Fruit fly (Drosophila melanogaster) whole organism, embryonic: ENCODE results near the gene CG11892.

Experiments used
- Aef1 ChIP-seq: fragments of 200-800 bp; sonication (Bioruptor generic); IDR thresholded peaks from 3 replicates; pipeline ENCODE4 v1.3.6; 2022; ENCODE audit warnings: missing biosample characterization, missing genetic modification characterization
- B-H1 ChIP-seq: fragments of 200-800 bp; sonication (Bioruptor generic); IDR thresholded peaks from 3 replicates; pipeline ENCODE4 v1.3.6; 2022; ENCODE audit warnings: missing biosample characterization, missing genetic modification characterization
- BtbVII ChIP-seq: fragments of 200-800 bp; sonication (Bioruptor generic); optimal IDR thresholded peaks from 3 replicates; lab custom pipeline; 2017; ENCODE audit warnings: missing biosample characterization, mild to moderate bottlenecking, missing genetic modification characterization
- CG1024 ChIP-seq: fragments of 200-800 bp; sonication (Bioruptor generic); IDR thresholded peaks from 2 replicates; pipeline ENCODE4 v1.3.6; 2022; ENCODE audit warnings: missing biosample characterization, missing genetic modification characterization
- CG11093 ChIP-seq: fragments of 200-800 bp; sonication (Bioruptor generic); IDR thresholded peaks from 3 replicates; pipeline ENCODE4 v1.3.6; 2022; ENCODE audit warnings: missing biosample characterization, missing genetic modification characterization
- CG1233 ChIP-seq: fragments of 200-800 bp; sonication (Bioruptor generic); optimal IDR thresholded peaks from 4 replicates; lab custom pipeline; 2018; ENCODE audit warnings: missing biosample characterization, mild to moderate bottlenecking, missing genetic modification characterization
- CG13296 ChIP-seq: fragments of 200-800 bp; sonication (Bioruptor generic); optimal IDR thresholded peaks from 3 replicates; lab custom pipeline; 2018; ENCODE audit warnings: missing biosample characterization, mild to moderate bottlenecking, missing genetic modification characterization
- CG14710 ChIP-seq: fragments of 200-800 bp; sonication (Bioruptor generic); optimal IDR thresholded peaks from 3 replicates; lab custom pipeline; 2019; ENCODE audit warnings: missing biosample characterization, mild to moderate bottlenecking, missing genetic modification characterization, moderate library complexity
- CG15514 ChIP-seq: fragments of 200-800 bp; sonication (Bioruptor generic); optimal IDR thresholded peaks from 3 replicates; lab custom pipeline; 2017; ENCODE audit warnings: missing biosample characterization, missing genetic modification characterization, mild to moderate bottlenecking, moderate library complexity, missing genetic modification reagents
- CG17612 ChIP-seq: fragments of 200-800 bp; sonication (Bioruptor generic); IDR thresholded peaks from 2 replicates; pipeline ENCODE4 v1.3.6; 2022; ENCODE audit warnings: missing biosample characterization, missing genetic modification characterization
- CG3847 ChIP-seq: fragments of 200-800 bp; sonication (Bioruptor generic); IDR thresholded peaks from 2 replicates; pipeline ENCODE4 v1.3.6; 2022; ENCODE audit warnings: missing biosample characterization, missing genetic modification characterization
- CG4328 ChIP-seq: fragments of 200-800 bp; sonication (Bioruptor generic); optimal IDR thresholded peaks from 3 replicates; lab custom pipeline; 2017; ENCODE audit warnings: missing biosample characterization, missing genetic modification reagents, missing genetic modification characterization
- CG4617 ChIP-seq: fragments of 200-800 bp; sonication (Bioruptor generic); optimal IDR thresholded peaks from 3 replicates; lab custom pipeline; 2016; ENCODE audit warnings: missing biosample characterization, missing genetic modification characterization, borderline replicate concordance
- CG6683 ChIP-seq: fragments of 200-800 bp; sonication (Bioruptor generic); optimal IDR thresholded peaks from 2 replicates; lab custom pipeline; 2017; ENCODE audit warnings: missing biosample characterization, mild to moderate bottlenecking, missing genetic modification characterization, missing genetic modification reagents
- CG7839 ChIP-seq: fragments of 200-800 bp; sonication (Bioruptor generic); optimal IDR thresholded peaks from 3 replicates; lab custom pipeline; 2018; ENCODE audit warnings: missing biosample characterization, mild to moderate bottlenecking, missing genetic modification characterization, moderate library complexity
- CG9437 ChIP-seq: fragments of 200-800 bp; sonication (Bioruptor generic); optimal IDR thresholded peaks from 2 replicates; lab custom pipeline; 2018; ENCODE audit warnings: missing biosample characterization, mild to moderate bottlenecking, missing genetic modification characterization
- CHES-1-like ChIP-seq: fragments of 200-800 bp; sonication (Bioruptor generic); optimal IDR thresholded peaks from 2 replicates; lab custom pipeline; 2016; ENCODE audit warnings: missing biosample characterization, missing genetic modification characterization
- CTCF ChIP-seq: fragments of 200-800 bp; sonication (Bioruptor generic); optimal IDR thresholded peaks from 2 replicates; lab custom pipeline; 2017; ENCODE audit warnings: missing biosample characterization, mild to moderate bottlenecking, missing genetic modification characterization, moderate library complexity
- E2f2 ChIP-seq: fragments of 200-800 bp; sonication (Bioruptor generic); IDR thresholded peaks from 2 replicates; pipeline ENCODE4 v1.3.6; 2022; ENCODE audit warnings: missing biosample characterization, missing genetic modification characterization
- Ets65A ChIP-seq: fragments of 200-800 bp; sonication (Bioruptor generic); peaks from one replicate; lab custom pipeline; 2016; ENCODE audit warnings: missing biosample characterization, missing genetic modification characterization
- HLH4C ChIP-seq: fragments of 200-800 bp; sonication (Bioruptor generic); IDR thresholded peaks from 3 replicates; pipeline ENCODE4 v1.3.6; 2022; ENCODE audit warnings: missing biosample characterization, missing genetic modification characterization; ENCODE audit not compliant: partially characterized antibody
- Hmr ChIP-seq: fragments of 200-800 bp; sonication (Bioruptor generic); optimal IDR thresholded peaks from 3 replicates; lab custom pipeline; 2017; ENCODE audit warnings: mild to moderate bottlenecking, missing biosample characterization, missing genetic modification reagents, missing genetic modification characterization
- Hr3 ChIP-seq: fragments of 200-800 bp; sonication (Bioruptor generic); optimal IDR thresholded peaks from 3 replicates; lab custom pipeline; 2016; ENCODE audit warnings: missing biosample characterization, missing genetic modification characterization
- Hr78 ChIP-seq, 2 experiments: fragments of 200-800 bp in 1 of 2; fragments of >200 bp in 1 of 2; sonication (Bioruptor generic) in 1 of 2; optimal IDR thresholded peaks; 2 replicates each; lab custom pipeline; 2017 to 2019; ENCODE audit warnings: missing biosample characterization in 2 of 2, missing genetic modification characterization in 2 of 2, mild to moderate bottlenecking in 1 of 2, moderate library complexity in 1 of 2
- Jarid2 ChIP-seq: fragments of 200-800 bp; sonication (Bioruptor generic); optimal IDR thresholded peaks from 3 replicates; lab custom pipeline; 2017; ENCODE audit warnings: mild to moderate bottlenecking, missing biosample characterization, missing genetic modification reagents, missing genetic modification characterization
- Med ChIP-seq: fragments of 200-800 bp; sonication (Bioruptor generic); peaks from one replicate; lab custom pipeline; 2016; ENCODE audit warnings: missing biosample characterization, missing genetic modification characterization, mild to moderate bottlenecking, inconsistent platforms, moderate library complexity
- Meics ChIP-seq: fragments of 200-800 bp; sonication (Bioruptor generic); optimal IDR thresholded peaks from 2 replicates; lab custom pipeline; 2017; ENCODE audit warnings: missing biosample characterization, mild to moderate bottlenecking, missing genetic modification characterization
- Rfx ChIP-seq: fragments of 200-800 bp; sonication (Bioruptor generic); IDR thresholded peaks from 2 replicates; pipeline ENCODE4 v1.3.6; 2022; ENCODE audit warnings: missing biosample characterization, missing genetic modification characterization
- Tbp ChIP-seq: fragments of >200 bp; optimal IDR thresholded peaks from 2 replicates; lab custom pipeline; 2018; ENCODE audit warnings: missing biosample characterization, missing genetic modification characterization
- bab2 ChIP-seq: fragments of 200-800 bp; sonication (Bioruptor generic); optimal IDR thresholded peaks from 2 replicates; lab custom pipeline; 2016; ENCODE audit warnings: missing biosample characterization, missing genetic modification characterization
- bcd ChIP-seq: fragments of 200-800 bp; sonication (Bioruptor generic); optimal IDR thresholded peaks from 2 replicates; lab custom pipeline; 2017; ENCODE audit warnings: missing biosample characterization, mild to moderate bottlenecking, missing genetic modification characterization
- ci ChIP-seq: fragments of 200-800 bp; sonication (Bioruptor generic); IDR thresholded peaks from 3 replicates; pipeline ENCODE4 v1.3.6; 2022; ENCODE audit warnings: missing biosample characterization, missing genetic modification characterization
- da ChIP-seq: fragments of 200-800 bp; sonication (Bioruptor generic); optimal IDR thresholded peaks from 2 replicates; lab custom pipeline; 2016; ENCODE audit warnings: missing biosample characterization, missing genetic modification characterization
- dimm ChIP-seq: fragments of 200-800 bp; sonication (Bioruptor generic); IDR thresholded peaks from 2 replicates; pipeline ENCODE4 v1.3.6; 2022; ENCODE audit warnings: missing biosample characterization, missing genetic modification characterization
- dm ChIP-seq: fragments of 200-800 bp; sonication (Bioruptor generic); optimal IDR thresholded peaks from 3 replicates; lab custom pipeline; 2016; ENCODE audit warnings: missing biosample characterization, missing genetic modification characterization
- exex ChIP-seq: fragments of 200-800 bp; sonication (Bioruptor generic); optimal IDR thresholded peaks from 4 replicates; lab custom pipeline; 2018; ENCODE audit warnings: missing biosample characterization, mild to moderate bottlenecking, missing genetic modification characterization, moderate library complexity
- gce ChIP-seq: fragments of 200-800 bp; sonication (Bioruptor generic); IDR thresholded peaks from 3 replicates; pipeline ENCODE4 v1.3.6; 2022; ENCODE audit warnings: missing biosample characterization, missing genetic modification characterization
- ham ChIP-seq: fragments of 200-800 bp; sonication (Bioruptor generic); IDR thresholded peaks from 2 replicates; pipeline ENCODE4 v1.3.6; 2022; ENCODE audit warnings: missing biosample characterization, missing genetic modification characterization
- jigr1 ChIP-seq: fragments of 200-800 bp; sonication (Bioruptor generic); IDR thresholded peaks from 3 replicates; pipeline ENCODE4 v1.3.6; 2022; ENCODE audit warnings: missing biosample characterization, missing genetic modification characterization
- lab ChIP-seq: fragments of 200-800 bp; sonication (Bioruptor generic); optimal IDR thresholded peaks from 3 replicates; lab custom pipeline; 2017; ENCODE audit warnings: missing biosample characterization, missing genetic modification characterization, mild to moderate bottlenecking, moderate library complexity, missing genetic modification reagents
- maf-S ChIP-seq: fragments of 200-800 bp; sonication (Bioruptor generic); optimal IDR thresholded peaks from 2 replicates; lab custom pipeline; 2016; ENCODE audit warnings: missing biosample characterization, missing genetic modification characterization
- nerfin-2 ChIP-seq: fragments of 200-800 bp; sonication (Bioruptor generic); IDR thresholded peaks from 2 replicates; pipeline ENCODE4 v1.3.6; 2022; ENCODE audit warnings: missing biosample characterization, missing genetic modification characterization; ENCODE audit not compliant: partially characterized antibody
- onecut ChIP-seq: fragments of 200-800 bp; sonication (Bioruptor generic); IDR thresholded peaks from 2 replicates; pipeline ENCODE4 v1.3.6; 2022; ENCODE audit warnings: missing biosample characterization, missing genetic modification characterization
- peb ChIP-seq: fragments of 200-800 bp; sonication (Bioruptor generic); IDR thresholded peaks from 2 replicates; pipeline ENCODE4 v1.3.6; 2022; ENCODE audit warnings: missing biosample characterization, missing genetic modification characterization
- rib ChIP-seq: fragments of 200-800 bp; sonication (Bioruptor generic); IDR thresholded peaks from 2 replicates; pipeline ENCODE4 v1.3.6; 2022; ENCODE audit warnings: missing biosample characterization, missing genetic modification characterization
- scrt ChIP-seq: fragments of 200-800 bp; sonication (Bioruptor generic); optimal IDR thresholded peaks from 2 replicates; lab custom pipeline; 2018; ENCODE audit warnings: missing biosample characterization, mild to moderate bottlenecking, missing genetic modification characterization, moderate library complexity
- sim ChIP-seq: fragments of 200-800 bp; sonication (Bioruptor generic); IDR thresholded peaks from 2 replicates; pipeline ENCODE4 v1.3.6; 2022; ENCODE audit warnings: missing biosample characterization, missing genetic modification characterization
- sob ChIP-seq: fragments of 200-800 bp; sonication (Bioruptor generic); IDR thresholded peaks from 2 replicates; pipeline ENCODE4 v1.3.6; 2022; ENCODE audit warnings: missing biosample characterization, missing genetic modification characterization
- sqz ChIP-seq: fragments of 200-800 bp; sonication (Bioruptor generic); optimal IDR thresholded peaks from 3 replicates; lab custom pipeline; 2018; ENCODE audit warnings: missing biosample characterization, mild to moderate bottlenecking, missing genetic modification characterization
- sug ChIP-seq: fragments of 200-800 bp; optimal IDR thresholded peaks from 2 replicates; lab custom pipeline; 2019; ENCODE audit warnings: missing biosample characterization, mild to moderate bottlenecking, missing genetic modification characterization, moderate library complexity
- ttk ChIP-seq: fragments of 200-800 bp; sonication (Bioruptor generic); IDR thresholded peaks from 2 replicates; pipeline ENCODE4 v2.1.2; 2022; ENCODE audit warnings: missing biosample characterization, missing genetic modification characterization
- zen ChIP-seq: fragments of 200-800 bp; sonication (Bioruptor generic); optimal IDR thresholded peaks from 3 replicates; lab custom pipeline; 2018; ENCODE audit warnings: missing biosample characterization, mild to moderate bottlenecking, missing genetic modification characterization, moderate library complexity

The CG11892 gene

DNA sequence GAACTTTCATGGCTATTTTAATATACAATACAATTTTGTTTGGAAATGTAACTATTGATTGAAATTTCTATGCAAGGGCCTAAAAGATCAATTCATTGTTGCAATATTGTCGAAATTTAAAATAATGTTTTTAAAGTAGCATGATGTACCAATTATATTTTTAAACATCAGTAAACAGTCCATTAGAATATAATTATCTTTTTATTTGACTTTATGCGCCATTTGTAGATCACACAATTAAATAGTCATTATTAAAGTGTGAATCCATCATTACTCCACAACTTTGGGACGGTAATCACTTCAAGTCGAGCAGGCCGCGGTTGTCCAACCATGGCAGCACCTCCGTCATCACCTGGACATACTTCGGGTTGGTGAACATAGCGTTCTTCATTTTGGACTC, 29.5 kb downstream of the CG11892 start, which contains the start of gene CG31099:
Gene CG31099 (minus strand): TSS at position 101 of the 400 bp plus-strand sequence.
- TF ChIP-seq CG11093 (no peak), exex (no peak), zen (tag; lab: Kevin White, UChicago) (no peak), rib (GFP tag; lab: Robert Waterston, UW) (no peak), Hr3 (GFP tag; lab: Kevin White, UChicago) (no peak), B-H1 (GFP tag; lab: Robert Waterston, UW) (no peak), ham (GFP tag; lab: Robert Waterston, UW) (no peak), dimm (GFP tag; lab: Robert Waterston, UW) (no peak), Jarid2 (GFP tag; lab: Kevin White, UChicago) (no peak), Aef1 (GFP tag; lab: Robert Waterston, UW) (no peak), CG6683 (GFP tag; lab: Kevin White, UChicago) (no peak), Tbp (GFP tag; lab: Kevin White, UChicago) (no peak), jigr1 (GFP tag; lab: Robert Waterston, UW) (no peak), onecut (GFP tag; lab: Robert Waterston, UW) (no peak), bab2 (GFP tag; lab: Kevin White, UChicago) (no peak)

DNA sequence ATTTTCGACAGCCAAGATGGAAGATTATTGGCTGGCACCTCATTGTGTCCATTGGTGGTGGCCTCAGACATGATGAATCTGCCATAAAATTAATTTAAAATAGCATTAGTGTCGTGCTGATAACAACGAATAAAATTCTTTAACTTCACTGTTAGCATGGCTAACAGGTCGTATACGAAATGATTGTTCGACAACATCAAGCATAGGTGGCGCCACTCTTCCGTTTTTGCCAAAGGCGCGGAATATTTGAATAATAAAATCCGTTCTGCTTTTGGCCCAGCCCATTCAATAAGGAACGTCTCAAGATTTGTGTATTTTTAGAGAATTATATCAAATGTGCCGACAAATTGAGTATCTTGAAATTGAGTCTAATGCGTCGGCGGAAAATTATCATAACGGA, 31.2 kb downstream of the CG11892 start:
- TF ChIP-seq sug (tag; lab: Kevin White, UChicago): no peak
- TF ChIP-seq CG3847 (GFP tag; lab: Robert Waterston, UW): no peak
- TF ChIP-seq dm (GFP tag; lab: Kevin White, UChicago): no peak
- TF ChIP-seq CG17612 (GFP tag; lab: Robert Waterston, UW): no peak
- TF ChIP-seq Hmr (GFP tag; lab: Kevin White, UChicago): no peak
- no peak for TF ChIP-seq CG14710 (tag; lab: Kevin White, UChicago)
- TF ChIP-seq CTCF (GFP tag; lab: Kevin White, UChicago): peak; percentile 89
- no peak for TF ChIP-seq ci
- TF ChIP-seq E2f2 (GFP tag; lab: Robert Waterston, UW): peak; percentile 63
- peak; percentile 26 for TF ChIP-seq lab (GFP tag; lab: Kevin White, UChicago)
- no peak for TF ChIP-seq CG4328 (GFP tag; lab: Kevin White, UChicago)
- TF ChIP-seq Meics: peak; percentile 27
- TF ChIP-seq nerfin-2 (GFP tag; lab: Robert Waterston, UW): no peak
- TF ChIP-seq CG13296 (GFP tag; lab: Kevin White, UChicago): peak; percentile 23
- no peak for TF ChIP-seq BtbVII (GFP tag; lab: Kevin White, UChicago)
- no peak for TF ChIP-seq peb
- no peak for TF ChIP-seq ttk (GFP tag; lab: Robert Waterston, UW)
- peak; percentile 11 for TF ChIP-seq CG7839 (tag; lab: Kevin White, UChicago)
- TF ChIP-seq CG1233 (GFP tag; lab: Kevin White, UChicago): peak; percentile 11
- no peak for TF ChIP-seq CG4617 (GFP tag; lab: Kevin White, UChicago)
- TF ChIP-seq maf-S (GFP tag; lab: Kevin White, UChicago): no peak
- no peak for TF ChIP-seq CHES-1-like
- no peak for TF ChIP-seq da (GFP tag; lab: Kevin White, UChicago)
- TF ChIP-seq bcd: peak; percentile 3
- peak; percentile 29 for TF ChIP-seq CG15514
- no peak for TF ChIP-seq HLH4C (GFP tag; lab: Robert Waterston, UW)
- TF ChIP-seq Med (GFP tag; lab: Kevin White, UChicago): peak; percentile 70
- no peak for TF ChIP-seq CG1024
- no peak for TF ChIP-seq sob (GFP tag; lab: Robert Waterston, UW)
- TF ChIP-seq CG9437 (GFP tag; lab: Kevin White, UChicago): peak; percentile 1
- TF ChIP-seq Ets65A (GFP tag; lab: Kevin White, UChicago): peak; percentile 43
- TF ChIP-seq sqz (GFP tag; lab: Kevin White, UChicago): no peak
- TF ChIP-seq sim (GFP tag; lab: Robert Waterston, UW): no peak
- no peak for TF ChIP-seq Hr78 (GFP tag; optimal IDR thresholded peaks at IDR 0.05; lab: Kevin White, UChicago)
- TF ChIP-seq gce: no peak
- no peak for TF ChIP-seq scrt
- no peak for TF ChIP-seq Rfx (GFP tag; lab: Robert Waterston, UW)
